Fruit fly (Drosophila melanogaster) whole organism, adult: ENCODE data around the gene THG.

ENCODE experiments used
- CG11617 ChIP-seq: fragments of 200-800 bp; sonication (Bioruptor generic); optimal IDR thresholded peaks from 2 replicates; lab custom pipeline; 2017; ENCODE audit warnings: mild to moderate bottlenecking, missing biosample characterization, missing genetic modification reagents, missing genetic modification characterization
- CG12768 ChIP-seq: fragments of 200-800 bp; sonication (Bioruptor generic); optimal IDR thresholded peaks from 2 replicates; lab custom pipeline; 2017; ENCODE audit warnings: missing biosample characterization, missing genetic modification characterization, mild to moderate bottlenecking, moderate library complexity, missing genetic modification reagents
- CG14711 ChIP-seq: fragments of 200-800 bp; sonication (Bioruptor generic); optimal IDR thresholded peaks from 2 replicates; lab custom pipeline; 2018; ENCODE audit warnings: missing biosample characterization, mild to moderate bottlenecking, missing genetic modification characterization, moderate library complexity
- CG1620 ChIP-seq: fragments of 200-800 bp; sonication (Bioruptor generic); optimal IDR thresholded peaks from 2 replicates; lab custom pipeline; 2016; ENCODE audit warnings: missing biosample characterization, missing genetic modification characterization
- CG33017 ChIP-seq: fragments of 200-800 bp; sonication (Bioruptor generic); optimal IDR thresholded peaks from 2 replicates; lab custom pipeline; 2018; ENCODE audit warnings: missing biosample characterization, mild to moderate bottlenecking, missing genetic modification characterization, moderate library complexity
- CG5204 ChIP-seq: fragments of 200-800 bp; sonication (Bioruptor generic); optimal IDR thresholded peaks from 2 replicates; lab custom pipeline; 2016; ENCODE audit warnings: missing biosample characterization, missing genetic modification characterization
- CG7045 ChIP-seq: fragments of 200-800 bp; sonication (Bioruptor generic); optimal IDR thresholded peaks from 2 replicates; lab custom pipeline; 2017; ENCODE audit warnings: missing biosample characterization, mild to moderate bottlenecking, missing genetic modification characterization
- CG7101 ChIP-seq: fragments of 200-800 bp; sonication (Bioruptor generic); optimal IDR thresholded peaks from 2 replicates; lab custom pipeline; 2018; ENCODE audit warnings: missing biosample characterization, mild to moderate bottlenecking, missing genetic modification characterization, moderate library complexity
- Clk ChIP-seq: fragments of 200-800 bp; sonication (Bioruptor generic); optimal IDR thresholded peaks from 2 replicates; lab custom pipeline; 2017; ENCODE audit warnings: missing biosample characterization, missing genetic modification characterization
- Crg-1 ChIP-seq: fragments of 200-800 bp; sonication (Bioruptor generic); optimal IDR thresholded peaks from 2 replicates; lab custom pipeline; 2016; ENCODE audit warnings: missing biosample characterization, missing genetic modification characterization
- Hr96 ChIP-seq: fragments of 200-800 bp; sonication (Bioruptor generic); optimal IDR thresholded peaks from 2 replicates; lab custom pipeline; 2016; ENCODE audit warnings: missing biosample characterization, missing genetic modification characterization
- Mnt ChIP-seq: fragments of 200-800 bp; sonication (Bioruptor generic); optimal IDR thresholded peaks from 2 replicates; lab custom pipeline; 2016; ENCODE audit warnings: missing biosample characterization, mild to moderate bottlenecking, missing genetic modification characterization
- bab1 ChIP-seq: fragments of 200-800 bp; sonication (Bioruptor generic); optimal IDR thresholded peaks from 3 replicates; lab custom pipeline; 2019; ENCODE audit warnings: missing biosample characterization, mild to moderate bottlenecking, missing genetic modification characterization, moderate library complexity
- cic ChIP-seq: fragments of 200-800 bp; sonication (Bioruptor generic); optimal IDR thresholded peaks from 2 replicates; lab custom pipeline; 2017; ENCODE audit warnings: missing biosample characterization, mild to moderate bottlenecking, missing genetic modification characterization, moderate library complexity
- cnc ChIP-seq, 2 experiments: fragments of >200 bp; optimal IDR thresholded peaks; 2 replicates each; lab custom pipeline; 2017
- kay ChIP-seq: fragments of 200-800 bp; sonication (Bioruptor generic); peaks from one replicate; lab custom pipeline; 2016; ENCODE audit warnings: missing biosample characterization, missing genetic modification characterization, borderline replicate concordance
- ovo ChIP-seq: fragments of 200-800 bp; sonication (Bioruptor generic); optimal IDR thresholded peaks from 2 replicates; lab custom pipeline; 2016; ENCODE audit warnings: missing biosample characterization, missing genetic modification characterization
- pad ChIP-seq: fragments of 200-800 bp; sonication (Bioruptor generic); optimal IDR thresholded peaks from 3 replicates; lab custom pipeline; 2017; ENCODE audit warnings: missing biosample characterization, missing genetic modification characterization, mild to moderate bottlenecking, moderate library complexity, missing genetic modification reagents
- tj ChIP-seq: fragments of 200-800 bp; sonication (Bioruptor generic); optimal IDR thresholded peaks from 3 replicates; lab custom pipeline; 2017; ENCODE audit warnings: missing biosample characterization, mild to moderate bottlenecking, missing genetic modification characterization, moderate library complexity
- toe ChIP-seq: fragments of 200-800 bp; sonication (Bioruptor generic); optimal IDR thresholded peaks from 2 replicates; lab custom pipeline; 2016; ENCODE audit warnings: missing biosample characterization, missing genetic modification characterization

THG gene

dm6 chr2L:15009703-15010102, at the start of gene THG, which contains the start of gene Rnmt:
TSS of gene THG (minus strand) at chr2L:15009724.
TSS of gene Rnmt (plus strand) at chr2L:15009939.
- TF ChIP-seq Mnt (peak; percentile 65), cic (GFP tag; lab: Kevin White, UChicago) (no peak), Clk (GFP tag; lab: Kevin White, UChicago) (peak; percentile 30), Crg-1 (GFP tag; lab: Kevin White, UChicago) (peak; percentile 20), Hr96 (GFP tag; lab: Kevin White, UChicago) (peak; percentile 65), CG7045 (peak; percentile 63), CG33017 (tag; lab: Kevin White, UChicago) (peak; percentile 70), CG5204 (GFP tag; lab: Kevin White, UChicago) (peak; percentile 63), CG11617 (GFP tag; lab: Kevin White, UChicago) (peak; percentile 75), CG7101 (tag; lab: Kevin White, UChicago) (peak; percentile 83), tj (GFP tag; lab: Kevin White, UChicago) (peak; percentile 43), CG12768 (peak; percentile 47), kay (no peak), toe (peak; percentile 78), CG1620 (GFP tag; lab: Kevin White, UChicago) (peak; percentile 71), ovo (GFP tag; lab: Kevin White, UChicago) (peak; percentile 28), CG14711 (tag; lab: Kevin White, UChicago) (peak; percentile 75), cnc (optimal IDR thresholded peaks at IDR 0.05; lab: Kevin White, UChicago) (no peak), bab1 (GFP tag; lab: Kevin White, UChicago) (peak; percentile 88), pad (GFP tag; lab: Kevin White, UChicago) (peak; percentile 26)

- TF ChIP-seq cic (GFP tag; lab: Kevin White, UChicago) (no peak), CG5204 (GFP tag; lab: Kevin White, UChicago) (no peak), kay (peak; percentile 74), Mnt (no peak), CG33017 (tag; lab: Kevin White, UChicago) (no peak), CG11617 (GFP tag; lab: Kevin White, UChicago) (no peak)
Observed at dm6 chr2L:15059000-15059399, 49.5 kb upstream of the THG start.

- TF ChIP-seq tj (GFP tag; lab: Kevin White, UChicago) (no peak), CG7101 (tag; lab: Kevin White, UChicago) (no peak), kay (no peak), Clk (GFP tag; lab: Kevin White, UChicago) (no peak), CG1620 (GFP tag; lab: Kevin White, UChicago) (no peak), toe (no peak), cic (GFP tag; lab: Kevin White, UChicago) (no peak), Hr96 (GFP tag; lab: Kevin White, UChicago) (no peak), bab1 (GFP tag; lab: Kevin White, UChicago) (no peak), cnc (optimal IDR thresholded peaks at IDR 0.05; lab: Kevin White, UChicago) (no peak), Crg-1 (GFP tag; lab: Kevin White, UChicago) (no peak), pad (GFP tag; lab: Kevin White, UChicago) (no peak), CG12768 (no peak), CG5204 (GFP tag; lab: Kevin White, UChicago) (no peak), ovo (GFP tag; lab: Kevin White, UChicago) (no peak)
Observed at dm6 chr2L:15058118-15058402, 48.5 kb upstream of the THG start, which contains the start of gene CG33679. TSS of gene CG33679 (plus strand) at chr2L:15058303.

- TF ChIP-seq bab1 (GFP tag; lab: Kevin White, UChicago) (peak; percentile 10), CG12768 (no peak), pad (GFP tag; lab: Kevin White, UChicago) (peak; percentile 1)
Observed at dm6 chr2L:15057225-15058117, 47.9 kb upstream of the THG start, which contains the start of gene ck. TSS of gene ck (minus strand) at chr2L:15057862.

DNA sequence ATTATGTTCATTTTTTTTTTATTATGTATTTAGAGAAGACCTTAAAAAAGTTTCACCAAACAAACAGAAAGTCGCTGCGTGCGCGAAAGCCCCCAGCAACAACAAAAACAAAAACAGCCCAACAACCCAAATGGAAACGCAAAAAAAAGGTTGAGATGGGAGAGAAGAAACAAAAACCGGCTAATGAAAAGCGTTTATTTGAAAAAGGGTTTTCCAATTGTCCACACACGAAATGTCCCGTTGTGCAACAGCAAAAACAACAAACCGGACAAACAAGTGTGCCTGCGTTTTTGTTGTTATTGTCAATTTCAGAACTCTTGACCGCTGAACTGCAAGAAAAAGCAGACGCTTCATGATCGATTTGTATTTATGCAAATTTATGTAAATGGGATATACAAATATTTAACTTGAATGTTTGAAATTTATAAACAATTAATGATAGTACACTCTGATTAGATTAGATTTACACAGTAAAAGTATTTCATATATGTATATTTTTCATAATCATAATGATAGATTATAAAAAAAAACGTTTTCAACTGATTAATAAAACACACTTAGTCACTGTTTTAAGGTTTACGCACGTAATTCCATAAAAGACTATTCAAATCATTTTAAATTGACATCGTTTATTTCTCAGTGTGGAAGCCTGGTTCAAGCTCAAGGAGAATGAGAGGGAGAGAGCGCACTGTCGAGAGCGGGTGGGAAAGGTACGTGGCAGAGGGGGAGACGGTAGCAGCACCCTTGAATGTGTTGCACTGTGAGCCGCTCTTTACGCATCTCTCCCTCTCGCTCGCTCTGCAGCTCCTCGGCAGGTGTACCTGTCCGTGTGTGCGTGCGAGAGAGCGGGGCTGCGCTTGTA, 47.1 kb upstream of the THG start:
- TF ChIP-seq CG5204 (GFP tag; lab: Kevin White, UChicago) (no peak), ovo (GFP tag; lab: Kevin White, UChicago) (peak; percentile 21), toe (peak; percentile 25), Clk (GFP tag; lab: Kevin White, UChicago) (no peak), CG12768 (peak; percentile 56), CG7101 (tag; lab: Kevin White, UChicago) (peak; percentile 48), tj (GFP tag; lab: Kevin White, UChicago) (peak; percentile 7), CG1620 (GFP tag; lab: Kevin White, UChicago) (no peak), Crg-1 (GFP tag; lab: Kevin White, UChicago) (no peak), CG11617 (GFP tag; lab: Kevin White, UChicago) (peak; percentile 40), CG7045 (peak; percentile 54), kay (peak; percentile 66), pad (GFP tag; lab: Kevin White, UChicago) (peak; percentile 91), cic (GFP tag; lab: Kevin White, UChicago) (no peak), CG14711 (tag; lab: Kevin White, UChicago) (peak; percentile 56), Mnt (peak; percentile 30), bab1 (GFP tag; lab: Kevin White, UChicago) (peak; percentile 30), Hr96 (GFP tag; lab: Kevin White, UChicago) (peak; percentile 19), cnc (optimal IDR thresholded peaks at IDR 0.05; lab: Kevin White, UChicago) (no peak)
